Worm (Caenorhabditis elegans) whole organism, late embryonic: ENCODE measurements around the gene wdr-5.1.

Source experiments
- F13H6.1 ChIP-seq: sonication (generic microtip); optimal IDR thresholded peaks from 2 replicates; lab custom pipeline; 2016; ENCODE audit warnings: missing genetic modification characterization, missing compliant biosample characterization
- T23F11.4 ChIP-seq: fragments of 200-800 bp; sonication (Bioruptor generic); optimal IDR thresholded peaks from 2 replicates; lab custom pipeline; 2018; ENCODE audit warnings: mild to moderate bottlenecking, missing genetic modification characterization, missing compliant biosample characterization
- eyg-1 ChIP-seq: sonication (generic microtip); optimal IDR thresholded peaks from 2 replicates; lab custom pipeline; 2016; ENCODE audit warnings: missing genotype, missing genetic modification characterization, missing compliant biosample characterization
- fkh-10 ChIP-seq: fragments of 150-350 bp; optimal IDR thresholded peaks from 2 replicates; lab custom pipeline; 2014; ENCODE audit warnings: missing biosample characterization, missing genetic modification reagents, missing genetic modification characterization
- hlh-8 ChIP-seq: sonication (generic microtip); optimal IDR thresholded peaks from 2 replicates; lab custom pipeline; 2016; ENCODE audit warnings: missing genotype, missing genetic modification characterization, missing compliant biosample characterization
- lim-6 ChIP-seq: sonication (generic microtip); optimal IDR thresholded peaks from 2 replicates; lab custom pipeline; 2016; ENCODE audit warnings: missing genetic modification characterization, missing compliant biosample characterization
- sdc-2 ChIP-seq: sonication (generic microtip); optimal IDR thresholded peaks from 2 replicates; lab custom pipeline; 2016; ENCODE audit warnings: missing genotype, missing genetic modification characterization, missing compliant biosample characterization
- unc-3 ChIP-seq, 2 experiments: fragments of 200-800 bp in 1 of 2; sonication (Bioruptor generic) in 1 of 2; sonication (generic microtip) in 1 of 2; conservative IDR thresholded peaks in 1 of 2; optimal IDR thresholded peaks in 1 of 2; 2 replicates each; pipeline versions ENCODE4 v1.3.6 to Lab custom; 2016 to 2022; ENCODE audit warnings: missing compliant biosample characterization in 2 of 2, missing genetic modification characterization in 2 of 2, missing genetic modification reagents in 1 of 2
- unc-55 ChIP-seq: sonication (generic microtip); optimal IDR thresholded peaks from 2 replicates; lab custom pipeline; 2017; ENCODE audit warnings: missing biosample characterization, missing genetic modification reagents, missing genetic modification characterization

- no peak for TF ChIP-seq fkh-10
- no peak for TF ChIP-seq eyg-1
- TF ChIP-seq F13H6.1 (tag; lab: Kevin White, UChicago), result no peak
- no peak for TF ChIP-seq hlh-8
- no peak for TF ChIP-seq sdc-2 (tag; lab: Kevin White, UChicago)
- TF ChIP-seq unc-3 (GFP tag; conservative IDR thresholded peaks at IDR 0.05; lab: Robert Waterston, UW), result no peak
- no peak for TF ChIP-seq unc-3 (tag; optimal IDR thresholded peaks at IDR 0.05; lab: Kevin White, UChicago)
- TF ChIP-seq T23F11.4 (GFP tag; lab: Kevin White, UChicago), result no peak
- TF ChIP-seq lim-6 (tag; lab: Kevin White, UChicago), result no peak
- no peak for TF ChIP-seq unc-55
Observed at ce11 chrIII:3675480-3675879, 29.6 kb upstream of the wdr-5.1 start.
